Fruit fly (Drosophila melanogaster) whole organism, pupa: Measurements from ENCODE around the gene CG15922.

Experiments used
- CG10348 ChIP-seq: fragments of 200-800 bp; sonication (Bioruptor generic); IDR thresholded peaks from 2 replicates; pipeline ENCODE4 v1.3.6; 2022; ENCODE audit warnings: missing biosample characterization, missing genetic modification characterization
- CG13204 ChIP-seq: fragments of 200-800 bp; sonication (Bioruptor generic); optimal IDR thresholded peaks from 2 replicates; lab custom pipeline; 2018; ENCODE audit warnings: missing biosample characterization, mild to moderate bottlenecking, missing genetic modification characterization, moderate library complexity
- CG14655 ChIP-seq: fragments of 200-800 bp; sonication (Bioruptor generic); optimal IDR thresholded peaks from 3 replicates; lab custom pipeline; 2017; ENCODE audit warnings: mild to moderate bottlenecking, missing biosample characterization, missing genetic modification reagents, missing genetic modification characterization
- CG34367 ChIP-seq: fragments of 200-800 bp; sonication (Bioruptor generic); optimal IDR thresholded peaks from 2 replicates; lab custom pipeline; 2018; ENCODE audit warnings: missing biosample characterization, mild to moderate bottlenecking, missing genetic modification characterization
- CG4496 ChIP-seq: fragments of 200-800 bp; sonication (Bioruptor generic); IDR thresholded peaks from 3 replicates; pipeline ENCODE4 v1.3.6; 2022; ENCODE audit warnings: missing biosample characterization, missing genetic modification characterization
- D1 ChIP-seq: fragments of 200-800 bp; sonication (Bioruptor generic); optimal IDR thresholded peaks from 2 replicates; lab custom pipeline; 2018; ENCODE audit warnings: missing biosample characterization, mild to moderate bottlenecking, missing genetic modification characterization, moderate library complexity

- TF ChIP-seq CG14655 (no peak), CG4496 (GFP tag; lab: Robert Waterston, UW) (no peak), CG34367 (tag; lab: Kevin White, UChicago) (no peak), CG10348 (GFP tag; lab: Robert Waterston, UW) (no peak), D1 (tag; lab: Kevin White, UChicago) (no peak), CG13204 (GFP tag; lab: Kevin White, UChicago) (no peak)
Measured at dm6 chr3R:20608199-20608598, 48.1 kb upstream of the CG15922 start.
